Fruit fly (Drosophila melanogaster) whole organism, embryonic: ENCODE results near the gene kek4.

Experiments used
- Aef1 ChIP-seq: fragments of 200-800 bp; sonication (Bioruptor generic); IDR thresholded peaks from 3 replicates; pipeline ENCODE4 v1.3.6; 2022; ENCODE audit warnings: missing biosample characterization, missing genetic modification characterization
- B-H2 ChIP-seq: fragments of 200-800 bp; sonication (Bioruptor generic); optimal IDR thresholded peaks from 2 replicates; lab custom pipeline; 2018; ENCODE audit warnings: missing biosample characterization, mild to moderate bottlenecking, missing genetic modification characterization
- BEAF-32 ChIP-seq: fragments of 200-800 bp; sonication (Bioruptor generic); optimal IDR thresholded peaks from 3 replicates; lab custom pipeline; 2017; ENCODE audit warnings: missing biosample characterization, missing genetic modification characterization, mild to moderate bottlenecking, moderate library complexity, missing genetic modification reagents
- CG10267 ChIP-seq: fragments of 200-800 bp; sonication (Bioruptor generic); optimal IDR thresholded peaks from 2 replicates; lab custom pipeline; 2018; ENCODE audit warnings: missing biosample characterization, mild to moderate bottlenecking, missing genetic modification characterization, moderate library complexity
- CG11456 ChIP-seq: fragments of 200-800 bp; sonication (Bioruptor generic); IDR thresholded peaks from 3 replicates; pipeline ENCODE4 v1.3.6; 2022; ENCODE audit warnings: missing biosample characterization, missing genetic modification characterization
- CG11723 ChIP-seq: fragments of 200-800 bp; sonication (Bioruptor generic); optimal IDR thresholded peaks from 2 replicates; lab custom pipeline; 2017; ENCODE audit warnings: missing biosample characterization, mild to moderate bottlenecking, missing genetic modification characterization
- CG12236 ChIP-seq: fragments of 200-800 bp; sonication (Bioruptor generic); optimal IDR thresholded peaks from 2 replicates; lab custom pipeline; 2016; ENCODE audit warnings: missing biosample characterization, missing genetic modification characterization
- CG1233 ChIP-seq: fragments of 200-800 bp; sonication (Bioruptor generic); optimal IDR thresholded peaks from 4 replicates; lab custom pipeline; 2018; ENCODE audit warnings: missing biosample characterization, mild to moderate bottlenecking, missing genetic modification characterization
- CG12942 ChIP-seq: fragments of 200-800 bp; sonication (Bioruptor generic); optimal IDR thresholded peaks from 3 replicates; lab custom pipeline; 2016; ENCODE audit warnings: missing biosample characterization, missing genetic modification characterization
- CG15011 ChIP-seq: fragments of 200-800 bp; sonication (Bioruptor generic); optimal IDR thresholded peaks from 3 replicates; lab custom pipeline; 2018; ENCODE audit warnings: missing biosample characterization, mild to moderate bottlenecking, missing genetic modification characterization
- CG17568 ChIP-seq: fragments of 200-800 bp; sonication (Bioruptor generic); optimal IDR thresholded peaks from 2 replicates; lab custom pipeline; 2018; ENCODE audit warnings: missing biosample characterization, mild to moderate bottlenecking, missing genetic modification characterization, moderate library complexity
- CG18476 ChIP-seq: fragments of 200-800 bp; sonication (Bioruptor generic); optimal IDR thresholded peaks from 2 replicates; lab custom pipeline; 2016; ENCODE audit warnings: missing biosample characterization, mild to moderate bottlenecking, missing genetic modification characterization
- CG31388 ChIP-seq: fragments of 200-800 bp; sonication (Bioruptor generic); optimal IDR thresholded peaks from 2 replicates; lab custom pipeline; 2016; ENCODE audit warnings: missing biosample characterization, missing genetic modification characterization
- CG3407 ChIP-seq: fragments of 200-800 bp; sonication (Bioruptor generic); optimal IDR thresholded peaks from 2 replicates; lab custom pipeline; 2018; ENCODE audit warnings: missing biosample characterization, mild to moderate bottlenecking, missing genetic modification characterization
- CG4282 ChIP-seq: fragments of 200-800 bp; sonication (Bioruptor generic); optimal IDR thresholded peaks from 2 replicates; lab custom pipeline; 2016; ENCODE audit warnings: missing biosample characterization, missing genetic modification characterization
- CG4424 ChIP-seq: fragments of 200-800 bp; sonication (Bioruptor generic); optimal IDR thresholded peaks from 3 replicates; lab custom pipeline; 2016; ENCODE audit warnings: missing biosample characterization, missing genetic modification characterization
- CG4707 ChIP-seq: fragments of 200-800 bp; sonication (Bioruptor generic); optimal IDR thresholded peaks from 2 replicates; lab custom pipeline; 2018; ENCODE audit warnings: missing biosample characterization, mild to moderate bottlenecking, missing genetic modification characterization, moderate library complexity
- CG6254 ChIP-seq: fragments of 200-800 bp; sonication (Bioruptor generic); optimal IDR thresholded peaks from 3 replicates; lab custom pipeline; 2017; ENCODE audit warnings: mild to moderate bottlenecking, missing biosample characterization, missing genetic modification reagents, missing genetic modification characterization
- CG7372 ChIP-seq: fragments of 200-800 bp; sonication (Bioruptor generic); IDR thresholded peaks from 2 replicates; pipeline ENCODE4 v1.3.6; 2022; ENCODE audit warnings: missing biosample characterization, missing genetic modification characterization
- CHES-1-like ChIP-seq: fragments of 200-800 bp; sonication (Bioruptor generic); optimal IDR thresholded peaks from 2 replicates; lab custom pipeline; 2016; ENCODE audit warnings: missing biosample characterization, missing genetic modification characterization
- CrebB ChIP-seq: fragments of 200-800 bp; sonication (Bioruptor generic); optimal IDR thresholded peaks from 3 replicates; lab custom pipeline; 2018; ENCODE audit warnings: missing biosample characterization, mild to moderate bottlenecking, missing genetic modification characterization
- Dip3 ChIP-seq: fragments of 200-800 bp; sonication (Bioruptor generic); optimal IDR thresholded peaks from 3 replicates; lab custom pipeline; 2016; ENCODE audit warnings: missing biosample characterization, missing genetic modification characterization
- E2f2 ChIP-seq: fragments of 200-800 bp; sonication (Bioruptor generic); IDR thresholded peaks from 2 replicates; pipeline ENCODE4 v1.3.6; 2022; ENCODE audit warnings: missing biosample characterization, missing genetic modification characterization
- Fer3 ChIP-seq: fragments of 200-800 bp; sonication (Bioruptor generic); optimal IDR thresholded peaks from 2 replicates; lab custom pipeline; 2018; ENCODE audit warnings: missing biosample characterization, mild to moderate bottlenecking, missing genetic modification characterization, moderate library complexity
- H15 ChIP-seq: fragments of 200-800 bp; sonication (Bioruptor generic); IDR thresholded peaks from 3 replicates; pipeline ENCODE4 v1.3.6; 2022; ENCODE audit warnings: missing biosample characterization, missing genetic modification characterization
- Hr3 ChIP-seq: fragments of 200-800 bp; sonication (Bioruptor generic); optimal IDR thresholded peaks from 3 replicates; lab custom pipeline; 2016; ENCODE audit warnings: missing biosample characterization, missing genetic modification characterization
- Hr51 ChIP-seq, 2 experiments: fragments of 200-800 bp; sonication (Bioruptor generic); optimal IDR thresholded peaks; 2 replicates in 1 of 2; 3 replicates in 1 of 2; lab custom pipeline; 2016 to 2018; ENCODE audit warnings: missing biosample characterization in 2 of 2, missing genetic modification characterization in 2 of 2, mild to moderate bottlenecking in 1 of 2, moderate library complexity in 1 of 2
- NFAT ChIP-seq: fragments of 200-800 bp; sonication (Bioruptor generic); IDR thresholded peaks from 2 replicates; pipeline ENCODE4 v1.3.6; 2022; ENCODE audit warnings: missing biosample characterization, missing genetic modification characterization
- Nf-YC ChIP-seq: fragments of 200-800 bp; optimal IDR thresholded peaks from 3 replicates; lab custom pipeline; 2019; ENCODE audit warnings: missing biosample characterization, mild to moderate bottlenecking, missing genetic modification characterization, moderate library complexity
- Pdp1 ChIP-seq, 2 experiments: fragments of 200-800 bp; sonication (Bioruptor generic); optimal IDR thresholded peaks; 3 replicates each; lab custom pipeline; 2016; ENCODE audit warnings: missing biosample characterization in 2 of 2, missing genetic modification characterization in 2 of 2, mild to moderate bottlenecking in 1 of 2, moderate library complexity in 1 of 2
- Rfx ChIP-seq: fragments of 200-800 bp; sonication (Bioruptor generic); IDR thresholded peaks from 2 replicates; pipeline ENCODE4 v1.3.6; 2022; ENCODE audit warnings: missing biosample characterization, missing genetic modification characterization
- Sox102F ChIP-seq: fragments of 200-800 bp; sonication (Bioruptor generic); optimal IDR thresholded peaks from 2 replicates; lab custom pipeline; 2018; ENCODE audit warnings: missing biosample characterization, mild to moderate bottlenecking, missing genetic modification characterization, moderate library complexity
- TFAM ChIP-seq: fragments of 200-800 bp; sonication (Bioruptor generic); optimal IDR thresholded peaks from 2 replicates; lab custom pipeline; 2017; ENCODE audit warnings: missing biosample characterization, missing genetic modification characterization, inconsistent platforms
- YL-1 ChIP-seq: fragments of 200-800 bp; sonication (Bioruptor generic); optimal IDR thresholded peaks from 3 replicates; lab custom pipeline; 2017; ENCODE audit warnings: missing biosample characterization, mild to moderate bottlenecking, missing genetic modification characterization
- amos ChIP-seq: fragments of 200-800 bp; sonication (Bioruptor generic); IDR thresholded peaks from 2 replicates; pipeline ENCODE4 v1.3.6; 2022; ENCODE audit warnings: missing biosample characterization, missing genetic modification characterization; ENCODE audit not compliant: partially characterized antibody
- br ChIP-seq: fragments of >200 bp; optimal IDR thresholded peaks from 2 replicates; lab custom pipeline; 2017
- crol ChIP-seq: fragments of 200-800 bp; sonication (Bioruptor generic); IDR thresholded peaks from 2 replicates; pipeline ENCODE4 v1.3.6; 2022; ENCODE audit warnings: missing biosample characterization, missing genetic modification characterization
- crp ChIP-seq, 2 experiments: fragments of 200-800 bp; sonication (Bioruptor generic); optimal IDR thresholded peaks; 2 replicates in 1 of 2; 3 replicates in 1 of 2; lab custom pipeline; 2017; ENCODE audit warnings: missing biosample characterization in 2 of 2, missing genetic modification characterization in 2 of 2, mild to moderate bottlenecking in 1 of 2, moderate library complexity in 1 of 2
- dysf ChIP-seq: fragments of 200-800 bp; sonication (Bioruptor generic); IDR thresholded peaks from 3 replicates; pipeline ENCODE4 v1.3.6; 2022; ENCODE audit warnings: missing biosample characterization, missing genetic modification characterization
- esg ChIP-seq: fragments of 200-800 bp; sonication (Bioruptor generic); conservative IDR thresholded peaks from 2 replicates; pipeline ENCODE4 v1.3.6; 2022; ENCODE audit warnings: missing biosample characterization, missing genetic modification characterization
- ftz-f1 ChIP-seq: fragments of 200-800 bp; sonication (Bioruptor generic); optimal IDR thresholded peaks from 2 replicates; lab custom pipeline; 2016; ENCODE audit warnings: missing biosample characterization, missing genetic modification characterization
- grau ChIP-seq: fragments of 200-800 bp; optimal IDR thresholded peaks from 3 replicates; lab custom pipeline; 2019; ENCODE audit warnings: missing biosample characterization, mild to moderate bottlenecking, missing genetic modification characterization, moderate library complexity
- ham ChIP-seq: fragments of 200-800 bp; sonication (Bioruptor generic); IDR thresholded peaks from 2 replicates; pipeline ENCODE4 v1.3.6; 2022; ENCODE audit warnings: missing biosample characterization, missing genetic modification characterization
- inv ChIP-seq: fragments of 200-800 bp; sonication (Bioruptor generic); IDR thresholded peaks from 2 replicates; pipeline ENCODE4 v1.3.6; 2022; ENCODE audit warnings: missing biosample characterization, missing genetic modification characterization; ENCODE audit not compliant: partially characterized antibody
- klu ChIP-seq: fragments of 200-800 bp; sonication (Bioruptor generic); IDR thresholded peaks from 2 replicates; pipeline ENCODE4 v1.3.6; 2022; ENCODE audit warnings: missing biosample characterization, missing genetic modification characterization
- pb ChIP-seq: fragments of 200-800 bp; sonication (Bioruptor generic); optimal IDR thresholded peaks from 3 replicates; lab custom pipeline; 2016; ENCODE audit warnings: missing biosample characterization, missing genetic modification characterization
- pros ChIP-seq: fragments of 200-800 bp; sonication (Bioruptor generic); optimal IDR thresholded peaks from 3 replicates; lab custom pipeline; 2019; ENCODE audit warnings: missing biosample characterization, mild to moderate bottlenecking, missing genetic modification characterization, moderate library complexity
- psq ChIP-seq: fragments of 200-800 bp; sonication (Bioruptor generic); optimal IDR thresholded peaks from 2 replicates; lab custom pipeline; 2017; ENCODE audit warnings: missing biosample characterization, missing genetic modification characterization
- sens ChIP-seq: fragments of 200-800 bp; sonication (Bioruptor generic); peaks from one replicate; lab custom pipeline; 2016; ENCODE audit warnings: missing biosample characterization, missing genetic modification characterization
- so ChIP-seq: fragments of 200-800 bp; sonication (Bioruptor generic); IDR thresholded peaks from 3 replicates; pipeline ENCODE4 v1.3.6; 2022; ENCODE audit warnings: missing biosample characterization, missing genetic modification characterization
- toy ChIP-seq: fragments of 200-800 bp; sonication (Bioruptor generic); IDR thresholded peaks from 2 replicates; pipeline ENCODE4 v1.3.6; 2022; ENCODE audit warnings: missing biosample characterization, missing genetic modification characterization

Gene kek4

dm6 chr2L:13191894-13192293 is 23.3 kb downstream of the kek4 start, which contains the start of the genes CG16974 and Edem2 (continued):
- TF ChIP-seq crol (GFP tag; lab: Robert Waterston, UW) (no peak), CG17568 (GFP tag; lab: Kevin White, UChicago) (no peak), Rfx (GFP tag; lab: Robert Waterston, UW) (peak; percentile 81), H15 (GFP tag; lab: Robert Waterston, UW) (peak; percentile 43; the same call in 1 of the 3 replicates), Aef1 (GFP tag; lab: Robert Waterston, UW) (peak; percentile 70), CG11456 (peak; percentile 84), esg (GFP tag; lab: Robert Waterston, UW) (peak; percentile 65), CG1233 (GFP tag; lab: Kevin White, UChicago) (peak; percentile 50), ham (GFP tag; lab: Robert Waterston, UW) (no peak), Pdp1 (GFP tag; optimal IDR thresholded peaks at IDR 0.05; lab: Kevin White, UChicago) (peak in 1 of 2 experiments; percentile 39), pros (GFP tag; lab: Kevin White, UChicago) (no peak), amos (GFP tag; lab: Robert Waterston, UW) (no peak), Hr51 (GFP tag; optimal IDR thresholded peaks at IDR 0.05; lab: Kevin White, UChicago) (peak in 1 of 2 experiments; percentile 61), TFAM (GFP tag; lab: Kevin White, UChicago) (no peak), CG6254 (no peak), CG7372 (GFP tag; lab: Robert Waterston, UW) (peak; percentile 44; the same call in 1 of the 2 replicates), CG3407 (no peak), CHES-1-like (GFP tag; lab: Kevin White, UChicago) (no peak), CG4707 (no peak), Nf-YC (tag; lab: Kevin White, UChicago) (peak; percentile 74), Hr3 (GFP tag; lab: Kevin White, UChicago) (peak; percentile 78), E2f2 (peak; percentile 52), BEAF-32 (peak; percentile 56), klu (peak; percentile 73), CG4424 (no peak), Fer3 (tag; lab: Kevin White, UChicago) (no peak), YL-1 (peak; percentile 80), CG15011 (GFP tag; lab: Kevin White, UChicago) (no peak), dysf (GFP tag; lab: Robert Waterston, UW) (peak; percentile 66; the same call in 1 of the 3 replicates), ftz-f1 (peak; percentile 39), NFAT (GFP tag; lab: Robert Waterston, UW) (peak; percentile 52; the same call in 1 of the 2 replicates), sens (GFP tag; lab: Kevin White, UChicago) (no peak), toy (GFP tag; lab: Robert Waterston, UW) (no peak), inv (GFP tag; lab: Robert Waterston, UW) (no peak), B-H2 (no peak), br (no peak), pb (no peak), crp (GFP tag; optimal IDR thresholded peaks at IDR 0.05; lab: Kevin White, UChicago) (peak in 1 of 2 experiments; percentile 73), so (GFP tag; lab: Robert Waterston, UW) (peak; percentile 31; the same call in 1 of the 3 replicates), CG10267 (peak; percentile 97), psq (GFP tag; lab: Kevin White, UChicago) (peak; percentile 46), CrebB (tag; lab: Kevin White, UChicago) (peak; percentile 12), CG4282 (GFP tag; lab: Kevin White, UChicago) (no peak), grau (tag; lab: Kevin White, UChicago) (peak; percentile 73), Dip3 (GFP tag; lab: Kevin White, UChicago) (peak; percentile 19), CG12942 (peak; percentile 74), CG12236 (GFP tag; lab: Kevin White, UChicago) (no peak), CG31388 (GFP tag; lab: Kevin White, UChicago) (peak; percentile 33), CG18476 (GFP tag; lab: Kevin White, UChicago) (peak; percentile 80), CG11723 (GFP tag; lab: Kevin White, UChicago) (no peak), Sox102F (GFP tag; lab: Kevin White, UChicago) (no peak)
